Fruit fly (Drosophila melanogaster) whole organism, embryonic: Measurements from ENCODE around the gene capu.
A peak's percentile ranks its signal among the peaks of the same experiment; 100 is the strongest.

Experiments
- Abd-B ChIP-seq: fragments of 200-800 bp; sonication (Bioruptor generic); optimal IDR thresholded peaks from 2 replicates; lab custom pipeline; 2018; ENCODE audit warnings: missing biosample characterization, mild to moderate bottlenecking, missing genetic modification characterization, moderate library complexity
- Aef1 ChIP-seq: fragments of 200-800 bp; sonication (Bioruptor generic); IDR thresholded peaks from 3 replicates; pipeline ENCODE4 v1.3.6; 2022; ENCODE audit warnings: missing biosample characterization, missing genetic modification characterization
- Awh ChIP-seq: fragments of 200-800 bp; sonication (Bioruptor generic); IDR thresholded peaks from 2 replicates; pipeline ENCODE4, ENCODE4 v1.3.6; 2022; ENCODE audit warnings: missing biosample characterization, missing genetic modification characterization
- Blimp-1 ChIP-seq: fragments of 200-800 bp; sonication (Bioruptor generic); optimal IDR thresholded peaks from 3 replicates; lab custom pipeline; 2018; ENCODE audit warnings: missing biosample characterization, missing genetic modification characterization, mild to moderate bottlenecking, moderate library complexity, missing genetic modification reagents
- CG10267 ChIP-seq: fragments of 200-800 bp; sonication (Bioruptor generic); optimal IDR thresholded peaks from 2 replicates; lab custom pipeline; 2018; ENCODE audit warnings: missing biosample characterization, mild to moderate bottlenecking, missing genetic modification characterization, moderate library complexity
- CG11093 ChIP-seq: fragments of 200-800 bp; sonication (Bioruptor generic); IDR thresholded peaks from 3 replicates; pipeline ENCODE4 v1.3.6; 2022; ENCODE audit warnings: missing biosample characterization, missing genetic modification characterization
- CG11695 ChIP-seq: fragments of 200-800 bp; sonication (Bioruptor generic); IDR thresholded peaks from 3 replicates; pipeline ENCODE4 v1.3.6; 2022; ENCODE audit warnings: missing biosample characterization, missing genetic modification characterization
- CG12744 ChIP-seq: fragments of 200-800 bp; sonication (Bioruptor generic); optimal IDR thresholded peaks from 2 replicates; lab custom pipeline; 2016; ENCODE audit warnings: missing biosample characterization, missing genetic modification characterization
- CG13287 ChIP-seq: fragments of 200-800 bp; sonication (Bioruptor generic); IDR thresholded peaks from 2 replicates; pipeline ENCODE4 v1.3.6; 2022; ENCODE audit warnings: missing biosample characterization, missing genetic modification characterization; ENCODE audit not compliant: partially characterized antibody
- CG14441 ChIP-seq: fragments of 200-800 bp; sonication (Bioruptor generic); IDR thresholded peaks from 2 replicates; pipeline ENCODE4 v1.3.6; 2022; ENCODE audit warnings: missing biosample characterization, missing genetic modification characterization
- CG14667 ChIP-seq: fragments of 200-800 bp; sonication (Bioruptor generic); IDR thresholded peaks from 2 replicates; pipeline ENCODE4 v1.3.6; 2022; ENCODE audit warnings: missing biosample characterization, missing genetic modification characterization
- CG15514 ChIP-seq: fragments of 200-800 bp; sonication (Bioruptor generic); optimal IDR thresholded peaks from 3 replicates; lab custom pipeline; 2017; ENCODE audit warnings: missing biosample characterization, missing genetic modification characterization, mild to moderate bottlenecking, moderate library complexity, missing genetic modification reagents
- CG17328 ChIP-seq: fragments of 200-800 bp; sonication (Bioruptor generic); IDR thresholded peaks from 2 replicates; pipeline ENCODE4 v1.3.6; 2022; ENCODE audit warnings: missing biosample characterization, missing genetic modification characterization
- CG2678 ChIP-seq: fragments of 200-800 bp; sonication (Bioruptor generic); optimal IDR thresholded peaks from 3 replicates; lab custom pipeline; 2019; ENCODE audit warnings: missing biosample characterization, mild to moderate bottlenecking, missing genetic modification characterization, moderate library complexity
- CG30403 ChIP-seq: fragments of 200-800 bp; sonication (Bioruptor generic); optimal IDR thresholded peaks from 3 replicates; lab custom pipeline; 2016; ENCODE audit warnings: missing biosample characterization, missing genetic modification characterization
- CG31388 ChIP-seq: fragments of 200-800 bp; sonication (Bioruptor generic); optimal IDR thresholded peaks from 2 replicates; lab custom pipeline; 2016; ENCODE audit warnings: missing biosample characterization, missing genetic modification characterization
- CG3847 ChIP-seq: fragments of 200-800 bp; sonication (Bioruptor generic); IDR thresholded peaks from 2 replicates; pipeline ENCODE4 v1.3.6; 2022; ENCODE audit warnings: missing biosample characterization, missing genetic modification characterization
- CG6272 ChIP-seq: fragments of 200-800 bp; sonication (Bioruptor generic); IDR thresholded peaks from 2 replicates; pipeline ENCODE4 v1.3.6; 2022; ENCODE audit warnings: missing biosample characterization, missing genetic modification characterization
- CG6683 ChIP-seq: fragments of 200-800 bp; sonication (Bioruptor generic); optimal IDR thresholded peaks from 2 replicates; lab custom pipeline; 2017; ENCODE audit warnings: missing biosample characterization, mild to moderate bottlenecking, missing genetic modification characterization, missing genetic modification reagents
- CG6689 ChIP-seq: fragments of 200-800 bp; sonication (Bioruptor generic); IDR thresholded peaks from 2 replicates; pipeline ENCODE4 v1.3.6; 2022; ENCODE audit warnings: missing biosample characterization, missing genetic modification characterization
- CG6854 ChIP-seq: fragments of 200-800 bp; sonication (Bioruptor generic); optimal IDR thresholded peaks from 3 replicates; lab custom pipeline; 2017; ENCODE audit warnings: missing biosample characterization, mild to moderate bottlenecking, missing genetic modification characterization
- CG8290 ChIP-seq, 3 experiments: fragments of 200-800 bp; sonication (Bioruptor generic); optimal IDR thresholded peaks; 2 replicates each; lab custom pipeline; 2016 to 2019; ENCODE audit warnings: missing biosample characterization in 3 of 3, missing genetic modification characterization in 3 of 3, mild to moderate bottlenecking in 2 of 3, moderate library complexity in 1 of 3
- Chrac-16 ChIP-seq: fragments of 200-800 bp; sonication (Bioruptor generic); optimal IDR thresholded peaks from 3 replicates; lab custom pipeline; 2016; ENCODE audit warnings: missing biosample characterization, missing genetic modification characterization
- Dp ChIP-seq: fragments of 200-800 bp; sonication (Bioruptor generic); optimal IDR thresholded peaks from 2 replicates; lab custom pipeline; 2018; ENCODE audit warnings: missing biosample characterization, mild to moderate bottlenecking, missing genetic modification characterization, moderate library complexity
- Ets65A ChIP-seq: fragments of 200-800 bp; sonication (Bioruptor generic); peaks from one replicate; lab custom pipeline; 2016; ENCODE audit warnings: missing biosample characterization, missing genetic modification characterization
- Gug ChIP-seq: fragments of 200-800 bp; sonication (Bioruptor generic); IDR thresholded peaks from 4 replicates; pipeline ENCODE4 v1.3.6; 2022; ENCODE audit warnings: missing biosample characterization, missing genetic modification characterization
- H15 ChIP-seq: fragments of 200-800 bp; sonication (Bioruptor generic); IDR thresholded peaks from 3 replicates; pipeline ENCODE4 v1.3.6; 2022; ENCODE audit warnings: missing biosample characterization, missing genetic modification characterization
- Opbp ChIP-seq: fragments of 200-800 bp; sonication (Bioruptor generic); IDR thresholded peaks from 3 replicates; pipeline ENCODE4 v1.3.6; 2022; ENCODE audit warnings: missing biosample characterization, missing genetic modification characterization; ENCODE audit not compliant: partially characterized antibody
- PHDP ChIP-seq: fragments of 200-800 bp; sonication (Bioruptor generic); optimal IDR thresholded peaks from 3 replicates; lab custom pipeline; 2018; ENCODE audit warnings: missing biosample characterization, mild to moderate bottlenecking, missing genetic modification characterization, moderate library complexity
- Poxn ChIP-seq: fragments of 200-800 bp; sonication (Bioruptor generic); IDR thresholded peaks from 2 replicates; pipeline ENCODE4 v1.3.6; 2022; ENCODE audit warnings: missing biosample characterization, missing genetic modification characterization
- Ptx1 ChIP-seq: fragments of 200-800 bp; sonication (Bioruptor generic); IDR thresholded peaks from 2 replicates; pipeline ENCODE4 v1.3.6; 2022; ENCODE audit warnings: missing biosample characterization, missing genetic modification characterization
- Scr ChIP-seq: fragments of 200-800 bp; sonication (Bioruptor generic); IDR thresholded peaks from 2 replicates; pipeline ENCODE4 v1.3.6; 2022; ENCODE audit warnings: missing biosample characterization, missing genetic modification characterization; ENCODE audit not compliant: partially characterized antibody
- Sox102F ChIP-seq: fragments of 200-800 bp; sonication (Bioruptor generic); optimal IDR thresholded peaks from 2 replicates; lab custom pipeline; 2018; ENCODE audit warnings: missing biosample characterization, mild to moderate bottlenecking, missing genetic modification characterization, moderate library complexity
- Taf1 ChIP-seq: fragments of 200-800 bp; sonication (Bioruptor generic); IDR thresholded peaks from 2 replicates; pipeline ENCODE4 v1.3.6; 2022; ENCODE audit warnings: missing biosample characterization, missing genetic modification characterization
- bcd ChIP-seq: fragments of 200-800 bp; sonication (Bioruptor generic); optimal IDR thresholded peaks from 2 replicates; lab custom pipeline; 2017; ENCODE audit warnings: missing biosample characterization, mild to moderate bottlenecking, missing genetic modification characterization
- caup ChIP-seq: fragments of 200-800 bp; sonication (Bioruptor generic); optimal IDR thresholded peaks from 3 replicates; lab custom pipeline; 2017; ENCODE audit warnings: missing biosample characterization, mild to moderate bottlenecking, missing genetic modification characterization, moderate library complexity; ENCODE audit not compliant: severe bottlenecking
- croc ChIP-seq: fragments of 200-800 bp; sonication (Bioruptor generic); conservative IDR thresholded peaks from 3 replicates; pipeline ENCODE4 v1.3.6; 2022; ENCODE audit warnings: missing biosample characterization, missing genetic modification characterization
- dysf ChIP-seq: fragments of 200-800 bp; sonication (Bioruptor generic); IDR thresholded peaks from 3 replicates; pipeline ENCODE4 v1.3.6; 2022; ENCODE audit warnings: missing biosample characterization, missing genetic modification characterization
- gem ChIP-seq: fragments of 200-800 bp; sonication (Bioruptor generic); optimal IDR thresholded peaks from 2 replicates; lab custom pipeline; 2019; ENCODE audit warnings: missing biosample characterization, mild to moderate bottlenecking, missing genetic modification characterization, moderate library complexity
- jing ChIP-seq: fragments of 200-800 bp; sonication (Bioruptor generic); optimal IDR thresholded peaks from 2 replicates; lab custom pipeline; 2018; ENCODE audit warnings: missing biosample characterization, mild to moderate bottlenecking, missing genetic modification characterization
- maf-S ChIP-seq: fragments of 200-800 bp; sonication (Bioruptor generic); optimal IDR thresholded peaks from 2 replicates; lab custom pipeline; 2016; ENCODE audit warnings: missing biosample characterization, missing genetic modification characterization
- nerfin-1 ChIP-seq: fragments of 200-800 bp; sonication (Bioruptor generic); optimal IDR thresholded peaks from 3 replicates; lab custom pipeline; 2019; ENCODE audit warnings: missing biosample characterization, mild to moderate bottlenecking, missing genetic modification characterization, moderate library complexity
- onecut ChIP-seq: fragments of 200-800 bp; sonication (Bioruptor generic); IDR thresholded peaks from 2 replicates; pipeline ENCODE4 v1.3.6; 2022; ENCODE audit warnings: missing biosample characterization, missing genetic modification characterization
- otp ChIP-seq: fragments of 200-800 bp; sonication (Bioruptor generic); IDR thresholded peaks from 3 replicates; pipeline ENCODE4, ENCODE4 v1.3.6; 2022; ENCODE audit warnings: missing biosample characterization, missing genetic modification characterization
- p53 ChIP-seq: fragments of 200-800 bp; sonication (Bioruptor generic); optimal IDR thresholded peaks from 2 replicates; lab custom pipeline; 2016; ENCODE audit warnings: missing biosample characterization, missing genetic modification characterization
- sob ChIP-seq: fragments of 200-800 bp; sonication (Bioruptor generic); IDR thresholded peaks from 2 replicates; pipeline ENCODE4 v1.3.6; 2022; ENCODE audit warnings: missing biosample characterization, missing genetic modification characterization
- tin ChIP-seq: fragments of 200-800 bp; sonication (Bioruptor generic); optimal IDR thresholded peaks from 3 replicates; lab custom pipeline; 2016; ENCODE audit warnings: missing biosample characterization, missing genetic modification characterization
- vfl ChIP-seq: fragments of 200-800 bp; sonication (Bioruptor generic); optimal IDR thresholded peaks from 2 replicates; lab custom pipeline; 2016; ENCODE audit warnings: missing biosample characterization, missing genetic modification characterization
- zf30C ChIP-seq: fragments of 200-800 bp; sonication (Bioruptor generic); optimal IDR thresholded peaks from 3 replicates; lab custom pipeline; 2018; ENCODE audit warnings: missing biosample characterization, mild to moderate bottlenecking, missing genetic modification characterization
- zfh2 ChIP-seq: fragments of 200-800 bp; sonication (Bioruptor generic); optimal IDR thresholded peaks from 2 replicates; lab custom pipeline; 2016; ENCODE audit warnings: missing biosample characterization, missing genetic modification characterization

Gene capu

dm6 chr2L:3938773-3939172, 36.1 kb upstream of the capu start (continued):
- TF ChIP-seq Ets65A (GFP tag; lab: Kevin White, UChicago) (peak; percentile 72), Scr (GFP tag; lab: Robert Waterston, UW) (no peak), Gug (GFP tag; lab: Robert Waterston, UW) (peak; percentile 30; the same call in 1 of the 4 replicates), caup (GFP tag; lab: Kevin White, UChicago) (peak; percentile 10), PHDP (peak; percentile 15), jing (GFP tag; lab: Kevin White, UChicago) (no peak), Dp (GFP tag; lab: Kevin White, UChicago) (no peak), gem (peak; percentile 48), CG30403 (GFP tag; lab: Kevin White, UChicago) (peak; percentile 1), Aef1 (GFP tag; lab: Robert Waterston, UW) (peak; percentile 29; the same call in 1 of the 3 replicates), CG11093 (GFP tag; lab: Robert Waterston, UW) (0 out of 3 replicates have a peak, but pooled peaks have one; percentile 40), CG13287 (GFP tag; lab: Robert Waterston, UW) (no peak), CG14667 (GFP tag; lab: Robert Waterston, UW) (0 out of 2 replicates have a peak, but pooled peaks have one; percentile 26), p53 (GFP tag; lab: Kevin White, UChicago) (no peak), maf-S (GFP tag; lab: Kevin White, UChicago) (no peak), CG10267 (no peak), zf30C (GFP tag; lab: Kevin White, UChicago) (no peak), tin (GFP tag; lab: Kevin White, UChicago) (peak; percentile 11), Poxn (GFP tag; lab: Robert Waterston, UW) (no peak), CG11695 (no peak; the same call in 2 of the 3 replicates), H15 (GFP tag; lab: Robert Waterston, UW) (0 out of 3 replicates have a peak, but pooled peaks have one; percentile 23), zfh2 (GFP tag; lab: Kevin White, UChicago) (no peak), CG15514 (peak; percentile 27), Abd-B (GFP tag; lab: Kevin White, UChicago) (peak; percentile 28), sob (GFP tag; lab: Robert Waterston, UW) (peak; percentile 62; the same call in 1 of the 2 replicates), CG31388 (GFP tag; lab: Kevin White, UChicago) (no peak), CG14441 (GFP tag; lab: Robert Waterston, UW) (peak; percentile 53), Awh (GFP tag; lab: Robert Waterston, UW) (peak; percentile 47; the same call in 1 of the 2 replicates), bcd (GFP tag; lab: Kevin White, UChicago) (peak; percentile 25), Opbp (GFP tag; lab: Robert Waterston, UW) (no peak), CG3847 (GFP tag; lab: Robert Waterston, UW) (peak; percentile 48; the same call in 1 of the 2 replicates), croc (GFP tag; lab: Robert Waterston, UW) (peak; percentile 33; the same call in 1 of the 3 replicates), CG17328 (GFP tag; lab: Robert Waterston, UW) (no peak), onecut (0 out of 2 replicates have a peak, but pooled peaks have one; percentile 13), Chrac-16 (GFP tag; lab: Kevin White, UChicago) (no peak), Ptx1 (GFP tag; lab: Robert Waterston, UW) (peak; percentile 54), nerfin-1 (tag; lab: Kevin White, UChicago) (no peak), CG12744 (GFP tag; lab: Kevin White, UChicago) (no peak), dysf (peak; percentile 51; the same call in 1 of the 3 replicates), CG6689 (GFP tag; lab: Robert Waterston, UW) (peak; percentile 46), CG6683 (GFP tag; lab: Kevin White, UChicago) (peak; percentile 22), vfl (GFP tag; lab: Kevin White, UChicago) (peak; percentile 16), CG8290 (GFP tag; optimal IDR thresholded peaks at IDR 0.05; lab: Kevin White, UChicago) (no peak), CG8290 (tag; optimal IDR thresholded peaks at IDR 0.05; lab: Kevin White, UChicago) (no peak), CG6272 (GFP tag; lab: Robert Waterston, UW) (peak; percentile 30; the same call in 1 of the 2 replicates), Blimp-1 (GFP tag; lab: Kevin White, UChicago) (peak; percentile 35), Sox102F (GFP tag; lab: Kevin White, UChicago) (peak; percentile 43), otp (GFP tag; lab: Robert Waterston, UW) (0 out of 3 replicates have a peak, but pooled peaks have one; percentile 38), CG2678 (tag; lab: Kevin White, UChicago) (peak; percentile 69), Taf1 (GFP tag; lab: Robert Waterston, UW) (0 out of 2 replicates have a peak, but pooled peaks have one; percentile 22), CG6854 (GFP tag; lab: Kevin White, UChicago) (peak; percentile 23)
